Fruit fly (Drosophila melanogaster) Kc167 (cell line): Measurements from ENCODE around the gene gammaTub23C.

Experiments used
- Myc ChIP-seq: fragments of >200 bp; optimal IDR thresholded peaks from 2 replicates; lab custom pipeline; 2017; ENCODE audit warnings: missing external identifiers
- Sin3A ChIP-seq: fragments of >200 bp; optimal IDR thresholded peaks from 2 replicates; lab custom pipeline; 2018; ENCODE audit warnings: missing external identifiers
- h ChIP-seq: fragments of >200 bp; optimal IDR thresholded peaks from 3 replicates; lab custom pipeline; 2018; ENCODE audit warnings: missing external identifiers
- psq ChIP-seq: fragments of >200 bp; optimal IDR thresholded peaks from 2 replicates; lab custom pipeline; 2017; ENCODE audit warnings: missing external identifiers
- ttk ChIP-seq: sonication (Bioruptor generic); optimal IDR thresholded peaks from 2 replicates; lab custom pipeline; 2017; ENCODE audit warnings: missing external identifiers

- TF ChIP-seq psq: no peak
- TF ChIP-seq Sin3A (lab: Kevin White, UChicago): no peak
- TF ChIP-seq Myc: no peak
- no peak for TF ChIP-seq h
- TF ChIP-seq ttk (lab: Kevin White, UChicago): no peak
Measured at dm6 chr2L:2979091-2979490, 6.4 kb downstream of the gammaTub23C start, which contains the start of gene CG9643.
